Worm (Caenorhabditis elegans) whole organism, L1 larva: Measurements from ENCODE around the gene T04B2.3.

Experiments
- C04F5.9 ChIP-seq: sonication (generic microtip); optimal IDR thresholded peaks from 2 replicates; lab custom pipeline; 2016; ENCODE audit warnings: missing genetic modification characterization, missing compliant biosample characterization
- Y116A8C.19 ChIP-seq: sonication (generic microtip); optimal IDR thresholded peaks from 2 replicates; lab custom pipeline; 2016; ENCODE audit warnings: missing compliant biosample characterization, missing genetic modification characterization, borderline replicate concordance
- aly-2 ChIP-seq: fragments of 150-350 bp; optimal IDR thresholded peaks from 2 replicates; lab custom pipeline; 2014; ENCODE audit warnings: missing biosample characterization, missing genetic modification characterization
- blmp-1 ChIP-seq: fragments of 150-350 bp; optimal IDR thresholded peaks from 2 replicates; lab custom pipeline; 2014; ENCODE audit warnings: missing biosample characterization, missing genetic modification characterization
- ceh-63 ChIP-seq: fragments of 200-800 bp; sonication (Bioruptor generic); optimal IDR thresholded peaks from 2 replicates; lab custom pipeline; 2018; ENCODE audit warnings: mild to moderate bottlenecking, missing genetic modification characterization, missing compliant biosample characterization
- ceh-8 ChIP-seq: fragments of 200-800 bp; sonication (Bioruptor generic); optimal IDR thresholded peaks from 2 replicates; lab custom pipeline; 2018; ENCODE audit warnings: mild to moderate bottlenecking, missing genetic modification characterization, moderate library complexity, missing compliant biosample characterization
- ceh-82 ChIP-seq, 3 experiments: fragments of 150-350 bp in 1 of 3; sonication (generic microtip) in 2 of 3; optimal IDR thresholded peaks; 2 replicates each; lab custom pipeline; 2014 to 2017; ENCODE audit warnings: missing biosample characterization in 3 of 3, missing genetic modification characterization in 3 of 3
- ceh-88 ChIP-seq: fragments of 200-800 bp; sonication (Bioruptor generic); IDR thresholded peaks from 2 replicates; pipeline ENCODE4 v1.3.6; 2022; ENCODE audit warnings: missing genetic modification characterization, missing compliant biosample characterization
- dsc-1 ChIP-seq: sonication (generic microtip); optimal IDR thresholded peaks from 2 replicates; lab custom pipeline; 2016; ENCODE audit warnings: mild to moderate bottlenecking, missing genetic modification characterization, missing compliant biosample characterization
- efl-1 ChIP-seq, 4 experiments: fragments of 150-350 bp; optimal IDR thresholded peaks in 3 of 4; peaks in 1 of 4; 1 replicate in 1 of 4; 2 replicates in 3 of 4; lab custom pipeline; 2014; ENCODE audit warnings: missing biosample characterization in 2 of 4, missing genetic modification characterization in 2 of 4, missing genetic modification reagents in 2 of 4
- egl-27 ChIP-seq, 2 experiments: fragments of 150-350 bp in 1 of 2; sonication (generic microtip); optimal IDR thresholded peaks; 3 replicates each; lab custom pipeline; 2017 to 2018; ENCODE audit warnings: missing biosample characterization in 2 of 2, missing genetic modification characterization in 2 of 2, missing genetic modification reagents in 2 of 2
- elt-3 ChIP-seq, 6 experiments: fragments of 150-350 bp in 1 of 6; sonication (generic microtip); optimal IDR thresholded peaks; 2 replicates each; lab custom pipeline; 2017 to 2018; ENCODE audit warnings: missing biosample characterization in 6 of 6, missing genetic modification characterization in 6 of 6, inconsistent platforms in 1 of 6
- fkh-4 ChIP-seq: sonication (generic microtip); optimal IDR thresholded peaks from 2 replicates; lab custom pipeline; 2016; ENCODE audit warnings: missing compliant biosample characterization, missing genetic modification characterization, borderline replicate concordance
- fkh-8 ChIP-seq: sonication (generic microtip); optimal IDR thresholded peaks from 2 replicates; lab custom pipeline; 2016; ENCODE audit warnings: mild to moderate bottlenecking, missing genetic modification characterization, missing compliant biosample characterization
- fos-1 ChIP-seq: fragments of 150-350 bp; optimal IDR thresholded peaks from 2 replicates; lab custom pipeline; 2014; ENCODE audit warnings: missing biosample characterization, missing genetic modification characterization
- hlh-17 ChIP-seq: fragments of 200-800 bp; sonication (Bioruptor generic); optimal IDR thresholded peaks from 2 replicates; lab custom pipeline; 2018; ENCODE audit warnings: missing genetic modification characterization, mild to moderate bottlenecking, missing compliant biosample characterization, moderate library complexity, borderline replicate concordance
- hlh-4 ChIP-seq: sonication (generic microtip); optimal IDR thresholded peaks from 2 replicates; lab custom pipeline; 2016; ENCODE audit warnings: mild to moderate bottlenecking, missing genetic modification characterization, missing compliant biosample characterization
- hpl-2 ChIP-seq: fragments of 150-350 bp; optimal IDR thresholded peaks from 2 replicates; lab custom pipeline; 2014; ENCODE audit warnings: missing biosample characterization, missing genetic modification reagents, missing genetic modification characterization
- lin-14 ChIP-seq: fragments of 200-800 bp; sonication (Bioruptor generic); optimal IDR thresholded peaks from 2 replicates; lab custom pipeline; 2018; ENCODE audit warnings: mild to moderate bottlenecking, missing genetic modification characterization, moderate library complexity, missing compliant biosample characterization
- lin-35 ChIP-seq, 2 experiments: fragments of 150-350 bp; optimal IDR thresholded peaks; 2 replicates each; lab custom pipeline; 2014; ENCODE audit warnings: missing biosample characterization in 2 of 2, missing genetic modification characterization in 2 of 2, missing genetic modification reagents in 2 of 2
- mdl-1 ChIP-seq, 2 experiments: fragments of 150-350 bp; optimal IDR thresholded peaks; 2 replicates each; lab custom pipeline; 2014 to 2017; ENCODE audit warnings: missing biosample characterization in 2 of 2, missing genetic modification characterization in 2 of 2, inconsistent platforms in 1 of 2
- nhr-11 ChIP-seq: fragments of 150-350 bp; optimal IDR thresholded peaks from 2 replicates; lab custom pipeline; 2014; ENCODE audit warnings: missing biosample characterization, missing genetic modification characterization
- nhr-19 ChIP-seq: fragments of 200-800 bp; sonication (Bioruptor generic); conservative IDR thresholded peaks from 2 replicates; pipeline ENCODE4 v1.3.6; 2022; ENCODE audit warnings: missing genetic modification characterization, missing compliant biosample characterization
- nhr-20 ChIP-seq: sonication (generic microtip); optimal IDR thresholded peaks from 2 replicates; lab custom pipeline; 2016; ENCODE audit warnings: mild to moderate bottlenecking, missing genetic modification characterization, missing compliant biosample characterization
- nhr-237 ChIP-seq: fragments of 150-350 bp; optimal IDR thresholded peaks from 2 replicates; lab custom pipeline; 2014; ENCODE audit warnings: missing biosample characterization, missing genetic modification characterization
- nhr-84 ChIP-seq: sonication (generic microtip); optimal IDR thresholded peaks from 2 replicates; lab custom pipeline; 2017; ENCODE audit warnings: missing biosample characterization, missing genetic modification characterization
- nhr-85 ChIP-seq: sonication (generic microtip); peaks from one replicate; lab custom pipeline; 2016; ENCODE audit warnings: missing genetic modification characterization, inconsistent platforms, missing compliant biosample characterization
- nhr-90 ChIP-seq: sonication (generic microtip); optimal IDR thresholded peaks from 2 replicates; lab custom pipeline; 2016; ENCODE audit warnings: mild to moderate bottlenecking, missing genetic modification characterization, missing compliant biosample characterization; ENCODE audit not compliant: poor library complexity
- pag-3 ChIP-seq: sonication (generic microtip); optimal IDR thresholded peaks from 2 replicates; lab custom pipeline; 2017; ENCODE audit warnings: missing genetic modification characterization, mild to moderate bottlenecking, missing compliant biosample characterization, antibody characterized with exemption, borderline replicate concordance; ENCODE audit not compliant: insufficient read depth
- pax-3 ChIP-seq: fragments of 200-800 bp; sonication (Bioruptor generic); optimal IDR thresholded peaks from 2 replicates; lab custom pipeline; 2018; ENCODE audit warnings: mild to moderate bottlenecking, missing genetic modification characterization, moderate library complexity, missing compliant biosample characterization
- rnt-1 ChIP-seq: sonication (generic microtip); optimal IDR thresholded peaks from 2 replicates; lab custom pipeline; 2016; ENCODE audit warnings: mild to moderate bottlenecking, missing genetic modification characterization, moderate library complexity, missing compliant biosample characterization
- sup-37 ChIP-seq: fragments of 200-800 bp; sonication (Bioruptor generic); optimal IDR thresholded peaks from 2 replicates; lab custom pipeline; 2018; ENCODE audit warnings: mild to moderate bottlenecking, missing genetic modification characterization, missing compliant biosample characterization
- swsn-7 ChIP-seq: sonication (generic microtip); optimal IDR thresholded peaks from 2 replicates; lab custom pipeline; 2016; ENCODE audit warnings: missing genetic modification characterization, missing compliant biosample characterization
- tbx-2 ChIP-seq: sonication (generic microtip); optimal IDR thresholded peaks from 2 replicates; lab custom pipeline; 2016; ENCODE audit warnings: missing genetic modification characterization, missing compliant biosample characterization
- unc-86 ChIP-seq: sonication (generic microtip); optimal IDR thresholded peaks from 2 replicates; lab custom pipeline; 2016; ENCODE audit warnings: missing genetic modification characterization, missing compliant biosample characterization
- unc-98 ChIP-seq: fragments of 200-800 bp; sonication (Bioruptor generic); IDR thresholded peaks from 2 replicates; pipeline ENCODE4 v1.3.6; 2022; ENCODE audit warnings: missing genetic modification characterization, missing compliant biosample characterization
- xbp-1 ChIP-seq: sonication (generic microtip); optimal IDR thresholded peaks from 2 replicates; lab custom pipeline; 2016; ENCODE audit warnings: missing genetic modification characterization, missing compliant biosample characterization
- zip-4 ChIP-seq: fragments of 200-800 bp; sonication (Bioruptor generic); optimal IDR thresholded peaks from 2 replicates; lab custom pipeline; 2018; ENCODE audit warnings: mild to moderate bottlenecking, missing genetic modification characterization, moderate library complexity, missing compliant biosample characterization
- ztf-11 ChIP-seq, 2 experiments: sonication (generic microtip); optimal IDR thresholded peaks; 2 replicates each; lab custom pipeline; 2016 to 2017; ENCODE audit warnings: missing genetic modification characterization in 2 of 2, missing biosample characterization in 1 of 2, missing compliant biosample characterization in 1 of 2
- ztf-4 ChIP-seq: fragments of 150-350 bp; optimal IDR thresholded peaks from 2 replicates; lab custom pipeline; 2014; ENCODE audit warnings: missing biosample characterization, missing genetic modification characterization

T04B2.3 gene

DNA sequence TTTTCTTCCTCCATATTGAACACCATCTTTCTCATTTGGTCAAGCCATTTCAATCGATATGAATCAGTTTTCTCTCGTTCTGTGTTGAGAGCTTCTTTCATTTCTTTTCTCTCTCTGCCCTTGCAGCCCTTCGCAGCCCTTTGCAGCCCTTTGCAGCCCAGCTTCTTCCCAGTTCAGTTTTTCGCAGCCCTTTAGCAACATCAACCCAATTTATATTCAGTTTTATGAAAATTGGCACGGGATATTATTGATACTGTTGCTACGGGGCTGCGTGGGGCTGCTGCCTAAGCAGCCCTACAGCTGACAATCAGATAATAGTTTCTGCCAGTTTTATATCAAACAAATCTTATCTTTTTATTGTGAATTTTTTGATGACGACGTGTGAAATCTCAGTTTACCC lies 10.2 kb upstream of the T04B2.3 start, which contains the start of gene F44D12.10:
Gene F44D12.10 (minus strand): TSS at position 101 of the 400 bp plus-strand sequence.
- TF ChIP-seq tbx-2 (tag; lab: Kevin White, UChicago) (no peak), egl-27 (tag; optimal IDR thresholded peaks at IDR 0.05; lab: Kevin White, UChicago) (no peak), nhr-237 (no peak), ceh-82 (tag; optimal IDR thresholded peaks at IDR 0.05; lab: Kevin White, UChicago) (no peak), zip-4 (no peak), ceh-63 (GFP tag; lab: Kevin White, UChicago) (no peak), sup-37 (GFP tag; lab: Kevin White, UChicago) (no peak)

DNA sequence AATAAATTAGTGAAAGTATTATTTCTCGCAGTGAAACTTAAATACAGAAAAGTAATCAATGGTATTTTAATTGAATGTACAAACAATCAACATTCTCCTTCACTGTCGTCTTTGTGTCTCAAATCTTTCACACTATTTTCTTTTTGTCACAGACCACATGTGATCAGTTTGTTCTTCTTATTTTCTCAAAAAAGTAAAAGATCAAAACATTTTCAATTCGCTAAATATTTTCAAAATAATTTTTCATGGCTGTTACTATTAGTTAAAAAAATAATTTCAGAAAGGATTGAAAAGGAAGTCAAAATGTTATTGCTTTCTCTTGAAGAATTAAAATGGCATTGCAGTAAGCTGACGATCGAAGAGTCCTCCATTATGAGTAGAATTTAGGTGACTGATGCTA lies 6.4 kb upstream of the T04B2.3 start, which contains the start of gene dhs-31:
Gene dhs-31 (minus strand): TSS at position 101 of the 400 bp plus-strand sequence.
- peak; percentile 22 for TF ChIP-seq nhr-85
- TF ChIP-seq nhr-90 (tag; lab: Kevin White, UChicago), result no peak
- peak in 1 of 6 experiments; percentile 11 for TF ChIP-seq elt-3 (tag; optimal IDR thresholded peaks at IDR 0.05; lab: Kevin White, UChicago)
- no peak for TF ChIP-seq unc-86
- TF ChIP-seq tbx-2 (tag; lab: Kevin White, UChicago), result no peak
- TF ChIP-seq blmp-1, result peak; percentile 42

DNA sequence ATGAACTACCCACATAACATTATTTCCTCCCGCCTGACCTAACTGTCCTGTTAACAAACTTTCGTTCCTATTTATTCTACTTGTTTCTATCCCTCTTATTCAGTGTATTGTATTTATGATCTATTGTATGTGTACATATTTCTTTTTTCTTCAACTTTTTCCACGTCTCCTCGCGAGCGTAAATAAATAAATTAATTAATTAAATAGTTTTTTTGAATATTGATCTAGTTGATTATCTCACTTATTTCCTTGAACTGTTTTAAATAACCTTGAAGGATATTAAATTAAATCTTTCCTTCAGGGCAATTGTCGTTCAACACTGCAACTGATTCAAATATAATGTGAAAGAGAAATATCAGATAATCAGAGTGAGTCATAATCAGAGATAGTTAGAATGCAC lies 4.3 kb upstream of the T04B2.3 start, which contains the start of gene frk-1:
Gene frk-1 (plus strand): TSS at position 301 of the 400 bp plus-strand sequence.
- no peak for TF ChIP-seq pag-3 (tag; lab: Kevin White, UChicago)
- TF ChIP-seq nhr-11, result no peak
- no peak for TF ChIP-seq pax-3 (tag; lab: Kevin White, UChicago)

DNA sequence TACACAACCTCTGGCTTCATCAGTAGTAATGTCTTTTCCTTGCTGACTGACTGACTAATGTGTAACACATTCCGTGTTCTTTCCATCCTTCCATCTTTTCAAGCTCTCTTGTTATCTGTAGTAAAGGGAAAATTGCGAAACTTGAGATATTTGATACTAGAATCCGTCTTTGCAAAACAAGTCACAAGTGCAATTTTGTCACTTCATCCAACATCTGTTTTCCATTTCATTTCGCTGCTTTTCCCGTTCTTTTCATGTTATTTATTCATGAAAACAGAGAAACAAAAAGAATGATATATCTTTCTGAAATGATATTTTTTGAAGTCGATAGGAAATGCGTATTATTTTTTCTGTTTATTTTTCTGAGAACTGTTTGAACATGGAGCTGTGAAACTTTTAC lies 1.2 kb upstream of the T04B2.3 start:
- TF ChIP-seq nhr-11 (no peak), dsc-1 (tag; lab: Kevin White, UChicago) (peak; percentile 83), lin-14 (peak; percentile 14), hlh-17 (GFP tag; lab: Kevin White, UChicago) (no peak), nhr-19 (GFP tag; lab: Robert Waterston, UW) (no peak), ceh-8 (GFP tag; lab: Kevin White, UChicago) (no peak), rnt-1 (tag; lab: Kevin White, UChicago) (no peak), ztf-4 (tag; lab: Kevin White, UChicago) (no peak), ceh-82 (tag; optimal IDR thresholded peaks at IDR 0.05; lab: Kevin White, UChicago) (no peak), sup-37 (GFP tag; lab: Kevin White, UChicago) (no peak), fkh-4 (tag; lab: Kevin White, UChicago) (peak; percentile 58), unc-98 (no peak), Y116A8C.19 (tag; lab: Kevin White, UChicago) (no peak), hlh-4 (tag; lab: Kevin White, UChicago) (no peak), swsn-7 (no peak), nhr-84 (tag; lab: Kevin White, UChicago) (no peak)

DNA sequence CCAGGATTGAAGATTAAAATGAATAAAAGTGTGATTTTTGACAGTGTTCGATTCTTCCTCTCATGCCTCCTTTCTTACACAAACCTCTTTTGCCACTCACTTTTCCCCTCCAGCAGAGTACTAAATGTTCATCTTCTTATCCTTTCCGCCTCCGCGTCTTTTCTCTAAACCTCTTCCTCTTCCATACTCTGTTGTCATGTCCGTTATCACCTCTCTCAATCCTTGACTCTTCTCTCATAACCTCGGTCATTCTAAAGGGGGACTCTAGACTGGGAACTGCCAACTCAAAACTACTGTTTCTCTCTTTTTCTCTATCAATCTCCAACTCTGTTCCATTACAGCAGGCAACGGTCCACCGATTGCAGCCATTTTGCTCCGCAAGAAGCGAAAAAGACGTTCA lies 1.1 kb downstream of the T04B2.3 start:
- TF ChIP-seq rnt-1 (tag; lab: Kevin White, UChicago) (peak; percentile 25), tbx-2 (tag; lab: Kevin White, UChicago) (no peak), lin-14 (peak; percentile 72), efl-1 (optimal IDR thresholded peaks at IDR 0.05; lab: Kevin White, UChicago) (no peak), efl-1 (GFP tag; optimal IDR thresholded peaks at IDR 0.05 in 1 of 2; lab: Kevin White, UChicago) (peak in 1 of 2 experiments; percentile 59), blmp-1 (peak; percentile 18)

DNA sequence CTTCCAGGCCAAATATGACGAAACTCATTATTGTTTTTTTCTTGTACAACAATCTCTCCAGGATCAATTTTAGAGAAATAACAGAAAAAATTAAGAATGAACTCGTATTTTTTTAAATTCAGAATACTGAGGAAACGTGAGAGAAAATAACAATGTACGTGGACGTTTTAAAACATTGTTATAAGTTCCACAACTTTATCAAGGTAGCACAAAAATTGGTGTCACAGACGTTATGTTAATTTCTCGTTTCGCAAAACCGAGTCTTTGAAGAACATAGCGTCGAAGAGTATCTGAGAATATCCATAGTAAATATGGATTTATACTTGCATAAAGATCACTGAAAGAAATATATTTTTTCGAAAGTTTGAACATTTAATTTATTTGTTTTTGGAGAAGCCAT lies 3.9 kb downstream of the T04B2.3 start, which contains the start of gene T04B2.8:
Gene T04B2.8 (minus strand): TSS at position 101 of the 400 bp plus-strand sequence.
- TF ChIP-seq ztf-11 (tag; optimal IDR thresholded peaks at IDR 0.05; lab: Kevin White, UChicago) (no peak), lin-35 (GFP tag; optimal IDR thresholded peaks at IDR 0.05; lab: Kevin White, UChicago) (no peak), tbx-2 (tag; lab: Kevin White, UChicago) (no peak), hpl-2 (GFP tag; lab: Kevin White, UChicago) (no peak), efl-1 (optimal IDR thresholded peaks at IDR 0.05; lab: Kevin White, UChicago) (no peak), efl-1 (GFP tag; optimal IDR thresholded peaks at IDR 0.05 in 1 of 2; lab: Kevin White, UChicago) (no peak), C04F5.9 (tag; lab: Kevin White, UChicago) (no peak), aly-2 (tag; lab: Kevin White, UChicago) (no peak), nhr-20 (tag; lab: Kevin White, UChicago) (no peak), ceh-88 (GFP tag; lab: Robert Waterston, UW) (no peak), fos-1 (tag; lab: Kevin White, UChicago) (no peak), fkh-8 (tag; lab: Kevin White, UChicago) (no peak), xbp-1 (tag; lab: Kevin White, UChicago) (no peak), nhr-90 (tag; lab: Kevin White, UChicago) (no peak), ceh-8 (GFP tag; lab: Kevin White, UChicago) (no peak), Y116A8C.19 (tag; lab: Kevin White, UChicago) (no peak), mdl-1 (tag; optimal IDR thresholded peaks at IDR 0.05; lab: Kevin White, UChicago) (no peak)
- TF ChIP-seq, all 84 proteins: peak for 0
